Worm (Caenorhabditis elegans) whole organism, young adult: Measurements from ENCODE around the gene Y116A8A.150.
A peak's percentile ranks its signal among the peaks of the same experiment; 100 is the strongest.

Source experiments
- B0035.1 ChIP-seq: sonication (generic microtip); optimal IDR thresholded peaks from 2 replicates; lab custom pipeline; 2016; ENCODE audit warnings: missing genetic modification characterization, mild to moderate bottlenecking, missing compliant biosample characterization, missing genotype, missing genetic modification reagents
- ama-1 ChIP-seq, 3 experiments: fragments of 150-350 bp in 1 of 3; sonication (generic microtip) in 2 of 3; optimal IDR thresholded peaks; 2 replicates each; lab custom pipeline; 2014 to 2018; ENCODE audit warnings: missing biosample characterization in 2 of 3, missing genetic modification characterization in 2 of 3, missing genetic modification reagents in 2 of 3
- ceh-40 ChIP-seq: fragments of 200-800 bp; sonication (Bioruptor generic); IDR thresholded peaks from 2 replicates; pipeline ENCODE4 v1.3.6; 2022; ENCODE audit warnings: missing genetic modification characterization, missing compliant biosample characterization
- ceh-58 ChIP-seq: fragments of 200-800 bp; sonication (Bioruptor generic); IDR thresholded peaks from 2 replicates; pipeline ENCODE4 v1.3.6; 2022; ENCODE audit warnings: missing genetic modification characterization, missing compliant biosample characterization
- ekl-4 ChIP-seq: fragments of 200-800 bp; sonication (Bioruptor generic); IDR thresholded peaks from 2 replicates; pipeline ENCODE4 v1.3.6; 2022; ENCODE audit warnings: missing genetic modification reagents, missing genetic modification characterization, missing compliant biosample characterization
- ets-4 ChIP-seq: fragments of 200-800 bp; sonication (Bioruptor generic); optimal IDR thresholded peaks from 2 replicates; lab custom pipeline; 2018; ENCODE audit warnings: mild to moderate bottlenecking, missing genetic modification characterization, missing compliant biosample characterization
- lin-35 ChIP-seq, 3 experiments: fragments of 150-350 bp in 2 of 3; sonication (generic microtip) in 1 of 3; optimal IDR thresholded peaks; 2 replicates each; lab custom pipeline; 2014 to 2018; ENCODE audit warnings: missing biosample characterization in 3 of 3, missing genetic modification characterization in 3 of 3, missing genetic modification reagents in 3 of 3
- mel-28 ChIP-seq: sonication (generic microtip); optimal IDR thresholded peaks from 2 replicates; lab custom pipeline; 2016; ENCODE audit warnings: borderline replicate concordance, mild to moderate bottlenecking, missing genetic modification characterization, missing compliant biosample characterization
- mes-4 ChIP-seq: sonication (generic microtip); optimal IDR thresholded peaks from 2 replicates; lab custom pipeline; 2016; ENCODE audit warnings: missing genotype, missing genetic modification characterization, missing compliant biosample characterization

ce11 chrIV:16867223-16867622 lies 24.4 kb upstream of the Y116A8A.150 start, which contains the start of gene T06A10.107:
- no peak for TF ChIP-seq B0035.1 (tag; lab: Kevin White, UChicago)
- no peak for TF ChIP-seq ceh-40 (GFP tag; lab: Robert Waterston, UW)
- TF ChIP-seq ama-1 (optimal IDR thresholded peaks at IDR 0.05; lab: Kevin White, UChicago), result no peak
- no peak for TF ChIP-seq ama-1 (GFP tag; optimal IDR thresholded peaks at IDR 0.05; lab: Kevin White, UChicago)
- TF ChIP-seq ets-4 (GFP tag; lab: Kevin White, UChicago), result no peak
- no peak for TF ChIP-seq mel-28 (tag; lab: Kevin White, UChicago)
- TF ChIP-seq lin-35 (GFP tag; optimal IDR thresholded peaks at IDR 0.05; lab: Kevin White, UChicago), result no peak
- TF ChIP-seq ekl-4 (GFP tag; lab: Robert Waterston, UW), result no peak
- TF ChIP-seq mes-4 (tag; lab: Kevin White, UChicago), result no peak
- TF ChIP-seq ceh-58 (GFP tag; lab: Robert Waterston, UW), result peak; percentile 28; the same call in 1 of the 2 replicates
